Worm (Caenorhabditis elegans): ENCODE measurements around the gene sucl-1.
A peak's percentile ranks its signal among the peaks of the same experiment; 100 is the strongest.

sucl-1 gene

DNA sequence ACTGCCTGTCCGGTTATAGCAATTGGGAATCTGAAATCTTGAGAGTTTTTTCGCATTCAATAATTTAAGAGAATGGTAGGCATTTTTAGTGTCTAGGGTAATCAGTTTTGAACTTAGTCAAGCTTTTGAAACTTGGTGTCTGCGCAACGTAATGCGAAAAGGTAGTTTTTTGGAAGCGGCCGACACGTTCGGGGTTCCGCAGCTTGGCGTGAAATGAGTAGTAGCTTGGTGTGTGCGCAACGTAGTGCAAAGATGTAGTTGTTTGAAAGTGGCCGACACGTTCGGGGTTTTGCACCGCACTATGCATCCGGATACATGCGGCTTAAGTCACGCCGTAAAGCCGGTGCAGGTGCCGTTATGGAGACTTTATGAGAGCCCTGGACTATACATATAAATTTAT, 17.6 kb upstream of the sucl-1 start:
- TF ChIP-seq snpc-4 (tag; optimal IDR thresholded peaks at IDR 0.05), result no peak
- no peak for TF ChIP-seq lsy-12 (tag; optimal IDR thresholded peaks at IDR 0.05)
- TF ChIP-seq elt-1 (tag; optimal IDR thresholded peaks at IDR 0.05), result no peak
- TF ChIP-seq nfya-1 (tag; optimal IDR thresholded peaks at IDR 0.05; ENCODE audit: insufficient read depth), result no peak
- no peak for TF ChIP-seq sea-2 (GFP tag; optimal IDR thresholded peaks at IDR 0.05)
- TF ChIP-seq ceh-82 (tag; optimal IDR thresholded peaks at IDR 0.05), result no peak
- no peak for TF ChIP-seq tbx-2 (tag; optimal IDR thresholded peaks at IDR 0.05)
- TF ChIP-seq elt-2 (tag; optimal IDR thresholded peaks at IDR 0.05), result no peak
- no peak for TF ChIP-seq nhr-43 (tag; optimal IDR thresholded peaks at IDR 0.05; ENCODE audit: poor library complexity, severe bottlenecking)
- no peak for TF ChIP-seq nhr-12 (tag; optimal IDR thresholded peaks at IDR 0.05)
- no peak for TF ChIP-seq ZK546.5 (tag; optimal IDR thresholded peaks at IDR 0.05)
- no peak for TF ChIP-seq zag-1 (tag; optimal IDR thresholded peaks at IDR 0.05)

DNA sequence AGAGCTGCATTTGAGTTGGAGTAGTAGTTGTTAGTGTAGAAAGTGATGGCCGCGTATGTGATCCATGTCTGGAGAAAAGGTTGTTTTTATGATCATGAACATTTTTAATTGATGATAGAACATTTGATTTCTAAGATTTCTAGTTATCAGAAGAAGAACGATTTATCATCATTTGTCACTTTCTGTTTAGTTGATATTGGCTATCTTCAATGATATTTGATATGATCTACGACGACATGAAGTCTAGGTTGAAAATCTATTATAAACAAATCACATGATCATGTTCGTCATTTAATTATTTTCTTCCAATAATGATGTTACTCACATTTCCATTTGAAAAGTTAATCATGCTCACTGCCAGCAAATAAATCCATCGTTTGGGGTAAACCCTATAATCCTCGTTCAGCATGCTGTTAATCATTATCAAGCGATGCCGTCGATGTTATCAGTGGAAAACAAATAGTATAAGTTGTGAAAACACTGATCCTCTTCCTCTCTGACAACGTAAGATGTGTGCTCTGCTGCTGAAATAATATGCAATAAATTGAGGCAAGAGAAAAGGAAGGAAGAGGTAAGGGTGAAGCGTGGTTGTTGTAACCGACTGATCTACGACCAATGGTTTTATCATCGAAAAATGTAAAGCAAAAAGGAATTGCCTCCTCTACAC, 16.7 kb upstream of the sucl-1 start:
- no peak for TF ChIP-seq nhr-67 (tag; optimal IDR thresholded peaks at IDR 0.05)
- no peak for TF ChIP-seq fkh-10 (GFP tag; optimal IDR thresholded peaks at IDR 0.05)
- TF ChIP-seq ama-1 (optimal IDR thresholded peaks at IDR 0.05), result no peak
- TF ChIP-seq nhr-11 (tag; optimal IDR thresholded peaks at IDR 0.05), result no peak
- peak; percentile 16 for TF ChIP-seq jun-1 (tag; optimal IDR thresholded peaks at IDR 0.05)
- TF ChIP-seq nhr-23 (tag; optimal IDR thresholded peaks at IDR 0.05), result peak; percentile 21
- TF ChIP-seq fos-1 (tag; optimal IDR thresholded peaks at IDR 0.05), result no peak
- peak; percentile 18 for TF ChIP-seq nhr-43 (tag; optimal IDR thresholded peaks at IDR 0.05; ENCODE audit: poor library complexity, severe bottlenecking)
- TF ChIP-seq nhr-76 (tag; optimal IDR thresholded peaks at IDR 0.05), result no peak
- peak; percentile 58 for TF ChIP-seq nhr-25 (tag; optimal IDR thresholded peaks at IDR 0.05)
- no peak for TF ChIP-seq tbx-2 (tag; optimal IDR thresholded peaks at IDR 0.05)
- no peak for TF ChIP-seq ztf-11 (tag; optimal IDR thresholded peaks at IDR 0.05)
- no peak for TF ChIP-seq ztf-4 (tag; optimal IDR thresholded peaks at IDR 0.05)
- no peak for TF ChIP-seq mml-1 (tag; optimal IDR thresholded peaks at IDR 0.05)
- no peak for TF ChIP-seq aly-2 (tag; optimal IDR thresholded peaks at IDR 0.05)
- TF ChIP-seq egl-27 (tag; optimal IDR thresholded peaks at IDR 0.05), result no peak
- TF ChIP-seq nhr-12 (tag; optimal IDR thresholded peaks at IDR 0.05), result no peak
- TF ChIP-seq elt-2 (tag; optimal IDR thresholded peaks at IDR 0.05), result peak; percentile 57
- no peak for TF ChIP-seq ZK546.5 (tag; optimal IDR thresholded peaks at IDR 0.05)
- TF ChIP-seq ceh-16 (tag; optimal IDR thresholded peaks at IDR 0.05), result no peak
- no peak for TF ChIP-seq lsy-12 (tag; optimal IDR thresholded peaks at IDR 0.05)
- no peak for TF ChIP-seq egl-5 (tag; optimal IDR thresholded peaks at IDR 0.05)
- TF ChIP-seq pqm-1 (tag; optimal IDR thresholded peaks at IDR 0.05), result peak; percentile 56
- no peak for TF ChIP-seq hmg-11 (tag; optimal IDR thresholded peaks at IDR 0.05)
- TF ChIP-seq nhr-237 (tag; optimal IDR thresholded peaks at IDR 0.05), result no peak
- TF ChIP-seq unc-39 (tag; optimal IDR thresholded peaks at IDR 0.05), result no peak
- TF ChIP-seq nfya-1 (tag; optimal IDR thresholded peaks at IDR 0.05; ENCODE audit: insufficient read depth), result no peak

DNA sequence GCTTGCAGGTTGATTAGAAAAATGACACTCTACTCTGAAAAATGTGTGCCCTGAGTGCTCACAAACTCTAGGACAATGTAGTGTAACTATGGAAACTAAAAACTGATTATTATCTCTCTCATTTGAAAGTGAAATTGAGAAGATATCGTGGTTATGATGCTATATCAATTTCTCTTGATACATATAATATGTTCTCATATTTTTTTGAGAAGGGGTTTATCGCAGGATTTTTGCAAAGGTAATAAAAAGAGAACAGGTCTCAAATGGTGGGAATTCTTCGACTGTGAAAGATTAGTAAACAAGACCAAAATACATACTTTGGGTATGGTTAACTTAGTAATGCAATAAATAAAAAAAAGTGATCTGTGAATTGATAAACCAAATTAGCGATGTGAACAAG, 16.2 kb upstream of the sucl-1 start:
- TF ChIP-seq lin-15B (tag; optimal IDR thresholded peaks at IDR 0.05), result no peak
- no peak for TF ChIP-seq ceh-9 (tag; optimal IDR thresholded peaks at IDR 0.05)
- no peak for TF ChIP-seq nhr-77 (tag; optimal IDR thresholded peaks at IDR 0.05)
- no peak for TF ChIP-seq fkh-10 (GFP tag; optimal IDR thresholded peaks at IDR 0.05)
- TF ChIP-seq nhr-67 (tag; optimal IDR thresholded peaks at IDR 0.05), result no peak
- TF ChIP-seq ceh-82 (tag; optimal IDR thresholded peaks at IDR 0.05), result no peak
- no peak for TF ChIP-seq unc-62 (GFP tag; optimal IDR thresholded peaks at IDR 0.05)
- TF ChIP-seq skn-1 (tag; optimal IDR thresholded peaks at IDR 0.05), result no peak
- no peak for TF ChIP-seq snpc-4 (tag; optimal IDR thresholded peaks at IDR 0.05)
- TF ChIP-seq nhr-12 (tag; optimal IDR thresholded peaks at IDR 0.05), result no peak
- no peak for TF ChIP-seq elt-2 (tag; optimal IDR thresholded peaks at IDR 0.05)
- no peak for TF ChIP-seq pqm-1 (tag; optimal IDR thresholded peaks at IDR 0.05)
- TF ChIP-seq elt-1 (tag; optimal IDR thresholded peaks at IDR 0.05), result no peak
- no peak for TF ChIP-seq elt-3 (tag; optimal IDR thresholded peaks at IDR 0.05)
- TF ChIP-seq nhr-76 (tag; optimal IDR thresholded peaks at IDR 0.05), result no peak
- TF ChIP-seq eor-1 (tag; optimal IDR thresholded peaks at IDR 0.05), result no peak
- TF ChIP-seq egl-5 (tag; optimal IDR thresholded peaks at IDR 0.05), result no peak
- no peak for TF ChIP-seq lsy-12 (tag; optimal IDR thresholded peaks at IDR 0.05)
